Worm (Caenorhabditis elegans): Measurements from ENCODE around the gene ttr-17.

Gene ttr-17

ce11 chrIV:11082789-11083235 is 16.0 kb upstream of the ttr-17 start (continued):
- TF ChIP-seq dsc-1 (tag; optimal IDR thresholded peaks at IDR 0.05) (peak; percentile 93), zip-4 (GFP tag; optimal IDR thresholded peaks at IDR 0.05) (peak; percentile 60), ces-1 (GFP tag; optimal IDR thresholded peaks at IDR 0.05) (no peak), mep-1 (tag; optimal IDR thresholded peaks at IDR 0.05) (peak; percentile 96), ceh-88 (GFP tag; IDR thresholded peaks at IDR 0.05) (0 out of 2 replicates have a peak, but pooled peaks have one; percentile 52), mdl-1 (tag; optimal IDR thresholded peaks at IDR 0.05) (peak in 1 of 2 experiments; percentile 95), blmp-1 (tag; optimal IDR thresholded peaks at IDR 0.05) (peak; percentile 86), hlh-17 (GFP tag; optimal IDR thresholded peaks at IDR 0.05; ENCODE audit: borderline replicate concordance) (no peak), egl-13 (tag; optimal IDR thresholded peaks at IDR 0.05) (peak; percentile 91), F16B12.6 (tag; optimal IDR thresholded peaks at IDR 0.05) (peak; percentile 34), rnt-1 (tag; optimal IDR thresholded peaks at IDR 0.05) (peak; percentile 84), zag-1 (tag; optimal IDR thresholded peaks at IDR 0.05) (peak; percentile 100), jun-1 (tag; optimal IDR thresholded peaks at IDR 0.05) (peak; percentile 92), nhr-85 (tag) (peak; percentile 98), nhr-19 (GFP tag; conservative IDR thresholded peaks at IDR 0.05) (peak; percentile 91), nhr-47 (tag; optimal IDR thresholded peaks at IDR 0.05) (peak; percentile 96), pax-3 (tag; optimal IDR thresholded peaks at IDR 0.05) (peak; percentile 70), tbx-2 (tag; optimal IDR thresholded peaks at IDR 0.05) (peak; percentile 97), fkh-10 (GFP tag; optimal IDR thresholded peaks at IDR 0.05) (peak; percentile 92), elt-3 (tag; optimal IDR thresholded peaks at IDR 0.05) (peak in 4 of 6 experiments; percentile 28 to 90 (median 75)), aly-2 (tag; optimal IDR thresholded peaks at IDR 0.05) (peak; percentile 73), sox-4 (tag; optimal IDR thresholded peaks at IDR 0.05) (peak; percentile 65), elt-2 (tag; optimal IDR thresholded peaks at IDR 0.05) (peak; percentile 65), nhr-84 (tag; optimal IDR thresholded peaks at IDR 0.05) (no peak), ztf-11 (tag; optimal IDR thresholded peaks at IDR 0.05) (peak in 1 of 2 experiments; percentile 77), nhr-90 (tag; optimal IDR thresholded peaks at IDR 0.05; ENCODE audit: poor library complexity) (peak; percentile 90), C16A3.4 (tag; optimal IDR thresholded peaks at IDR 0.05) (peak; percentile 91), dpl-1 (GFP tag; optimal IDR thresholded peaks at IDR 0.05) (peak; percentile 69 to 75 (median 73)), ceh-90 (tag; optimal IDR thresholded peaks at IDR 0.05) (no peak), ets-5 (GFP tag; IDR thresholded peaks at IDR 0.05) (no peak), C04F5.9 (tag; optimal IDR thresholded peaks at IDR 0.05) (peak; percentile 67), alr-1 (tag; optimal IDR thresholded peaks at IDR 0.05; ENCODE audit: borderline replicate concordance) (no peak), lir-3 (tag; optimal IDR thresholded peaks at IDR 0.05; ENCODE audit: poor library complexity) (peak; percentile 89), unc-98 (GFP tag; IDR thresholded peaks at IDR 0.05) (no peak; the same call in 1 of the 2 replicates), irx-1 (tag; optimal IDR thresholded peaks at IDR 0.05) (peak; percentile 87), lin-35 (GFP tag; optimal IDR thresholded peaks at IDR 0.05) (peak; percentile 85 to 87), unc-30 (tag; optimal IDR thresholded peaks at IDR 0.05) (no peak), ceh-63 (GFP tag; optimal IDR thresholded peaks at IDR 0.05) (no peak), sup-37 (GFP tag; optimal IDR thresholded peaks at IDR 0.05) (peak; percentile 42), swsn-7 (tag; optimal IDR thresholded peaks at IDR 0.05) (peak; percentile 96), xbp-1 (tag; optimal IDR thresholded peaks at IDR 0.05) (peak; percentile 94), mef-2 (tag; optimal IDR thresholded peaks at IDR 0.05) (peak; percentile 84), Y116A8C.19 (tag; optimal IDR thresholded peaks at IDR 0.05; ENCODE audit: borderline replicate concordance) (no peak), unc-86 (tag; optimal IDR thresholded peaks at IDR 0.05) (peak; percentile 92), efl-3 (GFP tag; optimal IDR thresholded peaks at IDR 0.05) (no peak), pag-3 (tag; optimal IDR thresholded peaks at IDR 0.05; ENCODE audit: borderline replicate concordance, insufficient read depth) (no peak), lin-39 (tag; optimal IDR thresholded peaks at IDR 0.05) (peak; percentile 83), unc-130 (tag; optimal IDR thresholded peaks at IDR 0.05) (peak; percentile 93), mab-9 (GFP tag; IDR thresholded peaks at IDR 0.05) (peak; percentile 81), unc-62 (GFP tag; optimal IDR thresholded peaks at IDR 0.05) (no peak), fos-1 (tag; optimal IDR thresholded peaks at IDR 0.05) (peak; percentile 91)

All from whole organism, L1 larva.